Worm (Caenorhabditis elegans) whole organism, L4/young adult: ENCODE data around the gene cpna-5.

Experiments used
- W03F9.2 ChIP-seq: fragments of 150-350 bp; optimal IDR thresholded peaks from 2 replicates; lab custom pipeline; 2014; ENCODE audit warnings: missing biosample characterization, missing genetic modification characterization
- dao-5 ChIP-seq: sonication (generic microtip); optimal IDR thresholded peaks from 2 replicates; lab custom pipeline; 2016; ENCODE audit warnings: missing genotype, missing genetic modification characterization, moderate library complexity, missing compliant biosample characterization
- him-1 ChIP-seq: sonication (generic microtip); optimal IDR thresholded peaks from 2 replicates; lab custom pipeline; 2016; ENCODE audit warnings: missing genotype, missing genetic modification reagents, missing genetic modification characterization, missing compliant biosample characterization

ce11 chrII:7684589-7684988 lies 33.8 kb downstream of the cpna-5 start, which contains the start of gene F18A1.1:
- TF ChIP-seq dao-5, result no peak
- no peak for TF ChIP-seq him-1 (tag; lab: Kevin White, UChicago)
- no peak for TF ChIP-seq W03F9.2 (tag; lab: Kevin White, UChicago)
